Fruit fly (Drosophila melanogaster) whole organism, wandering third instar larva: ENCODE data around the gene He.

ENCODE experiments used
- Dfd ChIP-seq: fragments of >200 bp; optimal IDR thresholded peaks from 2 replicates; lab custom pipeline; 2017; ENCODE audit warnings: missing biosample characterization, missing genetic modification characterization
- h ChIP-seq: fragments of 200-800 bp; sonication (Bioruptor generic); optimal IDR thresholded peaks from 3 replicates; lab custom pipeline; 2016; ENCODE audit warnings: missing biosample characterization, mild to moderate bottlenecking, missing genetic modification characterization
- lola ChIP-seq: fragments of >200 bp; optimal IDR thresholded peaks from 2 replicates; lab custom pipeline; 2017; ENCODE audit warnings: missing biosample characterization, missing genetic modification characterization
- psq ChIP-seq: fragments of 200-800 bp; sonication (Bioruptor generic); optimal IDR thresholded peaks from 3 replicates; lab custom pipeline; 2017; ENCODE audit warnings: missing biosample characterization, mild to moderate bottlenecking, missing genetic modification characterization, moderate library complexity
- usp ChIP-seq: fragments of >200 bp; optimal IDR thresholded peaks from 2 replicates; lab custom pipeline; 2017; ENCODE audit warnings: missing biosample characterization, missing genetic modification characterization

DNA sequence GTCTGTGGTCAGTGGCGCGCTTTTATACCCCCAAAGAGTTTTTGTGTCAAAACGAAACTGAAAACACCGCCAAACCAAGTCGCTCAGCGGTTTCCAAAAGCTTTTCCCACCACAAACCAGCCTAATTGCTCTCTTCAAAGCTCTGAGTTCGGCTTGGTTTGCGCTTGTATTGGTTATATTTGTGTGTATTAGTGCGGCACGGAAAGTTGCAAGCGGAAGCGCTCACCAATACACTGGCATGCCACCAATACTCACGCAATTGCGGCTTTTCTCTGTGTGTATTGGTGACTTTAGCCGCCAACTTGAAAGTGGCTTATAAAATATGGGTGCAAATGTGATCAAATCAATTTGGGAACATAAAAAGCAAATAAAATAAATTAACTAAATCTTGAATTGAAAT lies 25.3 kb downstream of the He start, which contains the start of gene Vajk3:
- TF ChIP-seq psq (GFP tag; lab: Kevin White, UChicago): no peak
- no peak for TF ChIP-seq usp
- no peak for TF ChIP-seq lola (GFP tag; lab: Kevin White, UChicago)
- no peak for TF ChIP-seq Dfd (GFP tag; lab: Kevin White, UChicago)
- TF ChIP-seq h (GFP tag; lab: Kevin White, UChicago): no peak
